Comparison of ENCODE assay signal across 2 worm cellular contexts in the genomic region with DNA sequence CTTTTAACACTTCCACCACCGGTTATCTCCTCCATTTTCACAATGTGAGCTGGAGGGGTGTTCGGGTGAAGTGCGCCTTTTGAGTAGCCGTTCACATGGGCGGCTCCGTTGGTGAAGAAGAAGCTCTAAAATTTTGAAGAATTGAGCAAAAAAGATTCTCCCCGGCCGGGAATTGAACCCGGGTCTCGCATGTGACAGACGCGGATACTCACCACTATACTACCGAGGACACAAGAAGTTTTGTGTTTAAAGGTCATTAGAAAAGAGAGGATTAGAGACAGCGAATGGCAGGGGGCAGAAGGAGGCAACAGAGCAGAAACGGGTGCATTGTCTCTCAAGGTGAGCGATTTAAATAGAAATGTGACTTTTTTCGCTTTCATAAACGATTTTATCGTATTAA.
A peak's percentile ranks its signal among the peaks of the same experiment; 100 is the strongest.
TF ChIP-seq lines count a peak whose summit lies in the region.

No protein-coding gene starts in this region.

TF ChIP-seq in whole organism, L1 larva, 84 proteins besides CTCF, POLR2A, EP300 and RAD21 (continued from another document):
- TF ChIP-seq lsy-2 (tag; optimal IDR thresholded peaks at IDR 0.05; lab: Kevin White, UChicago) (peak; percentile 16 to 57), jun-1 (tag; optimal IDR thresholded peaks at IDR 0.05; lab: Kevin White, UChicago) (no peak), dsc-1 (tag; optimal IDR thresholded peaks at IDR 0.05; lab: Kevin White, UChicago) (peak; percentile 43), snu-23 (GFP tag; optimal IDR thresholded peaks at IDR 0.05; lab: Kevin White, UChicago) (peak; percentile 67), mef-2 (tag; optimal IDR thresholded peaks at IDR 0.05; lab: Kevin White, UChicago) (no peak), pax-3 (tag; optimal IDR thresholded peaks at IDR 0.05; lab: Kevin White, UChicago) (no peak), isw-1 (GFP tag; IDR thresholded peaks at IDR 0.05; lab: Robert Waterston, UW) (no peak), ceh-90 (tag; optimal IDR thresholded peaks at IDR 0.05; lab: Kevin White, UChicago) (no peak), C04F5.9 (tag; optimal IDR thresholded peaks at IDR 0.05; lab: Kevin White, UChicago) (no peak), xbp-1 (tag; optimal IDR thresholded peaks at IDR 0.05; lab: Kevin White, UChicago) (peak; percentile 27), elt-2 (tag; optimal IDR thresholded peaks at IDR 0.05; lab: Kevin White, UChicago) (no peak), nhr-47 (tag; optimal IDR thresholded peaks at IDR 0.05; lab: Kevin White, UChicago) (peak; percentile 62), lir-3 (tag; optimal IDR thresholded peaks at IDR 0.05; lab: Kevin White, UChicago; ENCODE audit: poor library complexity) (peak; percentile 24), lin-35 (GFP tag; optimal IDR thresholded peaks at IDR 0.05; lab: Kevin White, UChicago) (peak; percentile 30 to 70), unc-98 (GFP tag; IDR thresholded peaks at IDR 0.05; lab: Robert Waterston, UW) (peak; percentile 33; the same call in 1 of the 2 replicates), nhr-76 (tag; optimal IDR thresholded peaks at IDR 0.05; lab: Kevin White, UChicago) (no peak), vab-15 (tag; optimal IDR thresholded peaks at IDR 0.05; lab: Kevin White, UChicago) (no peak), efl-1 (optimal IDR thresholded peaks at IDR 0.05; lab: Kevin White, UChicago) (peak; percentile 33 to 53), efl-1 (GFP tag; optimal IDR thresholded peaks at IDR 0.05 in 1 of 2; lab: Kevin White, UChicago) (peak; percentile 46 to 94), mep-1 (tag; optimal IDR thresholded peaks at IDR 0.05; lab: Kevin White, UChicago) (peak; percentile 28), aly-2 (tag; optimal IDR thresholded peaks at IDR 0.05; lab: Kevin White, UChicago) (no peak), aha-1 (tag; optimal IDR thresholded peaks at IDR 0.05; lab: Kevin White, UChicago) (no peak), unc-62 (GFP tag; optimal IDR thresholded peaks at IDR 0.05; lab: Kevin White, UChicago) (no peak), unc-30 (tag; optimal IDR thresholded peaks at IDR 0.05; lab: Kevin White, UChicago) (no peak)
TF ChIP-seq in whole organism, L1 larva: peak in this region for 30.

TF ChIP-seq in whole organism, young adult, 124 proteins besides CTCF, POLR2A, EP300 and RAD21 (continued from another document):
- TF ChIP-seq xnd-1 (tag; optimal IDR thresholded peaks at IDR 0.05; lab: Kevin White, UChicago) (no peak), ceh-40 (GFP tag; IDR thresholded peaks at IDR 0.05; lab: Robert Waterston, UW) (0 out of 2 replicates have a peak, but pooled peaks have one; percentile 12), Y95B8A.8 (GFP tag; IDR thresholded peaks at IDR 0.05; lab: Robert Waterston, UW) (no peak), unc-62 (GFP tag; optimal IDR thresholded peaks at IDR 0.05; lab: Kevin White, UChicago) (no peak), lin-40 (tag; optimal IDR thresholded peaks at IDR 0.05; lab: Kevin White, UChicago) (peak; percentile 47), aptf-2 (GFP tag; conservative IDR thresholded peaks at IDR 0.05; lab: Robert Waterston, UW) (no peak), let-607 (tag; optimal IDR thresholded peaks at IDR 0.05; lab: Kevin White, UChicago) (no peak), mel-28 (tag; optimal IDR thresholded peaks at IDR 0.05; lab: Kevin White, UChicago; ENCODE audit: borderline replicate concordance) (peak; percentile 34), mcd-1 (GFP tag; IDR thresholded peaks at IDR 0.05; lab: Robert Waterston, UW) (peak; percentile 63), K11D2.4 (GFP tag; IDR thresholded peaks at IDR 0.05; lab: Robert Waterston, UW) (no peak), egrh-3 (GFP tag; IDR thresholded peaks at IDR 0.05; lab: Robert Waterston, UW) (peak; percentile 40), Y53F4B.3 (GFP tag; IDR thresholded peaks at IDR 0.05; lab: Robert Waterston, UW) (peak; percentile 52; the same call in 1 of the 2 replicates), let-526 (GFP tag; IDR thresholded peaks at IDR 0.05; lab: Robert Waterston, UW) (0 out of 2 replicates have a peak, but pooled peaks have one; percentile 15), tbp1 (GFP tag; optimal IDR thresholded peaks at IDR 0.05; lab: Kevin White, UChicago) (peak; percentile 98), snpc-3.4 (tag; optimal IDR thresholded peaks at IDR 0.05; lab: Kevin White, UChicago) (peak; percentile 38), T26A5.8 (tag; optimal IDR thresholded peaks at IDR 0.05; lab: Kevin White, UChicago) (no peak), B0336.3 (GFP tag; IDR thresholded peaks at IDR 0.05; lab: Robert Waterston, UW) (peak; percentile 43; the same call in 1 of the 2 replicates), B0035.1 (tag; optimal IDR thresholded peaks at IDR 0.05; lab: Kevin White, UChicago) (peak; percentile 31), ZK185.1 (tag; optimal IDR thresholded peaks at IDR 0.05; lab: Kevin White, UChicago; ENCODE audit: poor library complexity, severe bottlenecking) (peak; percentile 34), nhr-120 (GFP tag; IDR thresholded peaks at IDR 0.05; lab: Robert Waterston, UW) (no peak), nhr-90 (tag; optimal IDR thresholded peaks at IDR 0.05; lab: Kevin White, UChicago) (peak; percentile 49), sdz-38 (tag; optimal IDR thresholded peaks at IDR 0.05; lab: Kevin White, UChicago) (no peak), snpc-1.1 (tag; optimal IDR thresholded peaks at IDR 0.05; lab: Kevin White, UChicago; ENCODE audit: insufficient read depth) (peak; percentile 19), lin-54 (GFP tag; optimal IDR thresholded peaks at IDR 0.05; lab: Kevin White, UChicago) (peak; percentile 42), dpl-1 (GFP tag; optimal IDR thresholded peaks at IDR 0.05; lab: Kevin White, UChicago) (no peak), attf-6 (GFP tag; IDR thresholded peaks at IDR 0.05; lab: Robert Waterston, UW) (no peak), B0261.1 (tag; optimal IDR thresholded peaks at IDR 0.05; lab: Kevin White, UChicago) (peak; percentile 92), F57A8.1 (GFP tag; optimal IDR thresholded peaks at IDR 0.05; lab: Kevin White, UChicago) (no peak), hlh-26 (GFP tag; conservative IDR thresholded peaks at IDR 0.05; lab: Robert Waterston, UW) (no peak), ceh-27 (GFP tag; optimal IDR thresholded peaks at IDR 0.05; lab: Kevin White, UChicago) (peak; percentile 17), repo-1 (tag; optimal IDR thresholded peaks at IDR 0.05; lab: Kevin White, UChicago) (peak; percentile 2)
